Fruit fly (Drosophila melanogaster) whole organism, prepupa: ENCODE data around the gene XNP.

Source experiments
- CG10669 ChIP-seq: fragments of 200-800 bp; sonication (Bioruptor generic); optimal IDR thresholded peaks from 3 replicates; lab custom pipeline; 2018; ENCODE audit warnings: missing biosample characterization, mild to moderate bottlenecking, missing genetic modification characterization, moderate library complexity
- Met ChIP-seq: fragments of 200-800 bp; sonication (Bioruptor generic); optimal IDR thresholded peaks from 3 replicates; lab custom pipeline; 2016; ENCODE audit warnings: missing biosample characterization, missing genetic modification characterization
- svp ChIP-seq: fragments of 200-800 bp; sonication (Bioruptor generic); peaks from one replicate; lab custom pipeline; 2016; ENCODE audit warnings: missing biosample characterization, missing genetic modification characterization
- vri ChIP-seq: fragments of 200-800 bp; sonication (Bioruptor generic); optimal IDR thresholded peaks from 3 replicates; lab custom pipeline; 2016; ENCODE audit warnings: missing biosample characterization, mild to moderate bottlenecking, missing genetic modification characterization

XNP gene

DNA sequence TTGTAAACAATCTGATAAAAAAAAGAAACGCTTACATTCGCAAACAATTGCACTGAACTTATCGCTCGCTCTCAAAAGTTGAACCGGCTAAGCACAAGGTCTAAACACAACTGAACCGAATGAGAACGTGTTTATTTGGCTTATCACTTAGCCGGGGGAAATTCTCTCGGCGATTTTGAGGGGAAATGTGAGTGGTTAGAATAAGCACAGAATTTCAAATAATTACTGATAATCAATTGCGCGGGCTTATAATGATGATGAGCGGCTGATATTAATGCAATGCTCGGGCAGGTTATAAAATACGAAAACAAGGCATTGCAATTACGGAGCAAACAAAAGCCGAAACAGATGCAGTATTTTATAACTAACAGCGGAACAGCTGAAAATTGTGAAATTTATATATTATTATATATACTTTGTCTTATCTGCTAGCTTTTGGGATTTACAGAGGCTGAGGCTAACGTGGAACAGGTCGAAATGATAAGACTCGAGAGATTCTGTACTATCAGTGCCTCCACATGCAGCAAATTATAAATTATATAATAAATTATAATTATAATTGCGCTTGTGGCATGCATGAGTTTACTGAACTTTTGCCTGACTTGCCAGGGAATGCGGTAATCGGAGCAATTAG is 44.2 kb downstream of the XNP start:
- TF ChIP-seq vri (peak; percentile 43), svp (peak; percentile 88), Met (GFP tag; lab: Kevin White, UChicago) (no peak)

DNA sequence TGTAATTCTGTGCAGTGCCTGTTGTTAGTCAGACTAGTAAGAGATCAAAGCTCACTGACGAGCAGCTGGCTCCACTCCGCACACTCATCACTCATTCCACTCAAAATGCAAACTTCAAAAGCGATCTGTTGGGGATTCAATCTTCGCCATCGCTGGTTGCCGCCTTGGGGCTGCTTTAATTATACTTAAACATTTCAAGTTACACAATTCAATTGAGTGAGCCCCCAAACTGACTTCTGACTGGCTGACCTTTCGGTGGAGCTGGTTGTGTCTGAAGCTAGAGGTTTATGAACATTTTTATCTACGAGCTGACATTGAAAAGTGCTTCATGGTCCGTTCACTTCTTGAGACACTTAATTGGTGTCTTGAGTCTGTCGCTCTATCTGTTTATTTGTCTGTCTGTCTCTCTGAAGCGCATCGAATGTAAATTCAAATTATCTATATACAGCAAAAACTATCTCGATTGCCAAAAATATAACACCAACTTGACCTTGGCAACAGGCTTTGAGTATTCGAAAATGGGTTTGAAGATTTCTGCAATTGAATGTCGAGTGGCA is 45.3 kb downstream of the XNP start:
- TF ChIP-seq CG10669 (no peak), svp (peak; percentile 23)
